ENCODE assay signal across 4 fruit fly cellular contexts in genomic region chr3R:15112232-15112631, dm6.
TF ChIP-seq lines count a peak whose summit lies in the region.

No protein-coding gene starts in this region.

- no peak for TF ChIP-seq CTCF in whole organism, embryonic (GFP tag; optimal IDR thresholded peaks at IDR 0.05; lab: Kevin White, UChicago)

TF ChIP-seq in whole organism, embryonic, 481 proteins besides CTCF, POLR2A, EP300 and RAD21:
- no peak for TF ChIP-seq Rfx (GFP tag; IDR thresholded peaks at IDR 0.05; lab: Robert Waterston, UW)
- TF ChIP-seq Trl (optimal IDR thresholded peaks at IDR 0.05; lab: Kevin White, UChicago): no peak
- no peak for TF ChIP-seq Trl (GFP tag; optimal IDR thresholded peaks at IDR 0.05; lab: Kevin White, UChicago)
- peak; percentile 71 for TF ChIP-seq nom (GFP tag; optimal IDR thresholded peaks at IDR 0.05; lab: Kevin White, UChicago)
- TF ChIP-seq slou (GFP tag; optimal IDR thresholded peaks at IDR 0.05; lab: Kevin White, UChicago): no peak
- no peak for TF ChIP-seq Camta (GFP tag; optimal IDR thresholded peaks at IDR 0.05; lab: Kevin White, UChicago)
- no peak for TF ChIP-seq CG9727 (GFP tag; optimal IDR thresholded peaks at IDR 0.05; lab: Kevin White, UChicago)
- TF ChIP-seq mld (GFP tag; IDR thresholded peaks at IDR 0.05; lab: Robert Waterston, UW; ENCODE audit: partially characterized antibody): no peak
- no peak for TF ChIP-seq crc (GFP tag; optimal IDR thresholded peaks at IDR 0.05; lab: Kevin White, UChicago)
- TF ChIP-seq CoRest (tag; optimal IDR thresholded peaks at IDR 0.05; lab: Kevin White, UChicago): no peak
- peak; percentile 28; the same call in 1 of the 2 replicates for TF ChIP-seq Drgx (GFP tag; IDR thresholded peaks at IDR 0.05; lab: Robert Waterston, UW)
- TF ChIP-seq kni (GFP tag; optimal IDR thresholded peaks at IDR 0.05; lab: Kevin White, UChicago): no peak

TF ChIP-seq in whole organism, prepupa, 60 proteins besides CTCF, POLR2A, EP300 and RAD21 (continues in another document):
- no peak for TF ChIP-seq acj6 (GFP tag; optimal IDR thresholded peaks at IDR 0.05; lab: Kevin White, UChicago)
- no peak for TF ChIP-seq CG11762 (GFP tag; optimal IDR thresholded peaks at IDR 0.05; lab: Kevin White, UChicago; ENCODE audit: insufficient read depth)
- peak; percentile 88 for TF ChIP-seq CG6163 (GFP tag; IDR thresholded peaks at IDR 0.05; lab: Robert Waterston, UW)
- no peak for TF ChIP-seq CG11294 (GFP tag; IDR thresholded peaks at IDR 0.05; lab: Robert Waterston, UW)
- TF ChIP-seq pdm3 (GFP tag; optimal IDR thresholded peaks at IDR 0.05; lab: Kevin White, UChicago): peak; percentile 37
- no peak for TF ChIP-seq Sox15 (GFP tag; optimal IDR thresholded peaks at IDR 0.05; lab: Kevin White, UChicago)
- TF ChIP-seq Hr39 (GFP tag; optimal IDR thresholded peaks at IDR 0.05; lab: Kevin White, UChicago): no peak
- peak; percentile 80 for TF ChIP-seq Eip75B (GFP tag; optimal IDR thresholded peaks at IDR 0.05; lab: Kevin White, UChicago)
- TF ChIP-seq CG10631 (GFP tag; optimal IDR thresholded peaks at IDR 0.05; lab: Kevin White, UChicago): no peak
- TF ChIP-seq CG16779 (tag; optimal IDR thresholded peaks at IDR 0.05; lab: Kevin White, UChicago): peak; percentile 8
- no peak for TF ChIP-seq Gug (GFP tag; IDR thresholded peaks at IDR 0.05; lab: Robert Waterston, UW)
- TF ChIP-seq CG7368 (GFP tag; optimal IDR thresholded peaks at IDR 0.05; lab: Kevin White, UChicago): peak; percentile 9
- TF ChIP-seq vri (GFP tag; optimal IDR thresholded peaks at IDR 0.05; lab: Kevin White, UChicago): peak; percentile 7
- no peak for TF ChIP-seq Hr38 (GFP tag; optimal IDR thresholded peaks at IDR 0.05; lab: Kevin White, UChicago)
- no peak for TF ChIP-seq svp (GFP tag; lab: Kevin White, UChicago)
- TF ChIP-seq CG6808 (GFP tag; optimal IDR thresholded peaks at IDR 0.05; lab: Kevin White, UChicago): peak; percentile 50
- no peak for TF ChIP-seq Smox (GFP tag; optimal IDR thresholded peaks at IDR 0.05; lab: Kevin White, UChicago)
- peak; percentile 88 for TF ChIP-seq Eip78C (GFP tag; lab: Kevin White, UChicago)
- peak; percentile 20 for TF ChIP-seq CG8632 (GFP tag; optimal IDR thresholded peaks at IDR 0.05; lab: Kevin White, UChicago)
- no peak for TF ChIP-seq Hr4 (GFP tag; optimal IDR thresholded peaks at IDR 0.05; lab: Kevin White, UChicago)
- peak; percentile 26 for TF ChIP-seq CG34406 (GFP tag; optimal IDR thresholded peaks at IDR 0.05; lab: Kevin White, UChicago)
- TF ChIP-seq CG6854 (GFP tag; optimal IDR thresholded peaks at IDR 0.05; lab: Kevin White, UChicago): no peak
- no peak for TF ChIP-seq achi (GFP tag; optimal IDR thresholded peaks at IDR 0.05; lab: Kevin White, UChicago)
- TF ChIP-seq CG32006 (GFP tag; optimal IDR thresholded peaks at IDR 0.05; lab: Kevin White, UChicago): no peak
- TF ChIP-seq salr (GFP tag; optimal IDR thresholded peaks at IDR 0.05; lab: Kevin White, UChicago): peak in 1 of 2 experiments; percentile 39
- TF ChIP-seq CG9139 (GFP tag; optimal IDR thresholded peaks at IDR 0.05; lab: Kevin White, UChicago): peak; percentile 7
- peak; percentile 67 for TF ChIP-seq ss (GFP tag; optimal IDR thresholded peaks at IDR 0.05; lab: Kevin White, UChicago)
- peak; percentile 38 for TF ChIP-seq CG3919 (GFP tag; optimal IDR thresholded peaks at IDR 0.05; lab: Kevin White, UChicago)

TF ChIP-seq in whole organism, pupa, 21 proteins besides CTCF, POLR2A, EP300 and RAD21:
- TF ChIP-seq EcR (GFP tag; optimal IDR thresholded peaks at IDR 0.05; lab: Kevin White, UChicago) (peak; percentile 75), Snoo (tag; optimal IDR thresholded peaks at IDR 0.05; lab: Kevin White, UChicago) (peak; percentile 37), CG34367 (tag; optimal IDR thresholded peaks at IDR 0.05; lab: Kevin White, UChicago) (peak; percentile 40), CG15710 (tag; optimal IDR thresholded peaks at IDR 0.05; lab: Kevin White, UChicago) (peak; percentile 30), Ets98B (GFP tag; IDR thresholded peaks at IDR 0.05; lab: Robert Waterston, UW) (peak; percentile 22; the same call in 1 of the 2 replicates), D1 (tag; optimal IDR thresholded peaks at IDR 0.05; lab: Kevin White, UChicago) (no peak), rn (GFP tag; IDR thresholded peaks at IDR 0.05; lab: Robert Waterston, UW) (no peak), Pif1B (GFP tag; optimal IDR thresholded peaks at IDR 0.05; lab: Kevin White, UChicago) (peak; percentile 76), CG10348 (GFP tag; IDR thresholded peaks at IDR 0.05; lab: Robert Waterston, UW) (no peak), CG4496 (GFP tag; IDR thresholded peaks at IDR 0.05; lab: Robert Waterston, UW) (peak; percentile 62; the same call in 2 of the 3 replicates), CG8301 (tag; optimal IDR thresholded peaks at IDR 0.05; lab: Kevin White, UChicago) (no peak), Pif1A (GFP tag; optimal IDR thresholded peaks at IDR 0.05; lab: Kevin White, UChicago) (peak; percentile 69), CG8159 (tag; optimal IDR thresholded peaks at IDR 0.05; lab: Kevin White, UChicago) (peak; percentile 27), CG17806 (tag; optimal IDR thresholded peaks at IDR 0.05; lab: Kevin White, UChicago) (no peak), CG13204 (GFP tag; optimal IDR thresholded peaks at IDR 0.05; lab: Kevin White, UChicago) (peak; percentile 31), CG32121 (GFP tag; IDR thresholded peaks at IDR 0.05; lab: Robert Waterston, UW) (0 out of 2 replicates have a peak, but pooled peaks have one; percentile 14), CG12605 (GFP tag; IDR thresholded peaks at IDR 0.05; lab: Robert Waterston, UW) (peak; percentile 70; the same call in 1 of the 2 replicates), fd96Ca (GFP tag; IDR thresholded peaks at IDR 0.05; lab: Robert Waterston, UW) (peak; percentile 59; the same call in 1 of the 3 replicates), CG9948 (tag; optimal IDR thresholded peaks at IDR 0.05; lab: Kevin White, UChicago) (peak; percentile 20), gl (tag; optimal IDR thresholded peaks at IDR 0.05; lab: Kevin White, UChicago) (no peak), CG14655 (GFP tag; optimal IDR thresholded peaks at IDR 0.05; lab: Kevin White, UChicago) (no peak)

TF ChIP-seq in whole organism, wandering third instar larva, 38 proteins besides CTCF, POLR2A, EP300 and RAD21:
- TF ChIP-seq Sp1 (GFP tag; optimal IDR thresholded peaks at IDR 0.05; lab: Kevin White, UChicago) (no peak), psq (GFP tag; optimal IDR thresholded peaks at IDR 0.05; lab: Kevin White, UChicago) (peak; percentile 23), usp (GFP tag; optimal IDR thresholded peaks at IDR 0.05; lab: Kevin White, UChicago) (no peak), Abd-B (GFP tag; optimal IDR thresholded peaks at IDR 0.05; lab: Kevin White, UChicago) (no peak)

Comparison
In these comparisons a context has a peak if more than half of its experiments do, and no peak if none do; other contexts are left out.
1. Of the 7 proteins assayed by ChIP-seq in both whole organism, embryonic and whole organism, prepupa: peak only in whole organism, embryonic: none; only in whole organism, prepupa: CG16779 and Lpt; in both: none; in neither: 5.